Fruit fly (Drosophila melanogaster): Measurements from ENCODE around the gene ppk14.

ppk14 gene

DNA sequence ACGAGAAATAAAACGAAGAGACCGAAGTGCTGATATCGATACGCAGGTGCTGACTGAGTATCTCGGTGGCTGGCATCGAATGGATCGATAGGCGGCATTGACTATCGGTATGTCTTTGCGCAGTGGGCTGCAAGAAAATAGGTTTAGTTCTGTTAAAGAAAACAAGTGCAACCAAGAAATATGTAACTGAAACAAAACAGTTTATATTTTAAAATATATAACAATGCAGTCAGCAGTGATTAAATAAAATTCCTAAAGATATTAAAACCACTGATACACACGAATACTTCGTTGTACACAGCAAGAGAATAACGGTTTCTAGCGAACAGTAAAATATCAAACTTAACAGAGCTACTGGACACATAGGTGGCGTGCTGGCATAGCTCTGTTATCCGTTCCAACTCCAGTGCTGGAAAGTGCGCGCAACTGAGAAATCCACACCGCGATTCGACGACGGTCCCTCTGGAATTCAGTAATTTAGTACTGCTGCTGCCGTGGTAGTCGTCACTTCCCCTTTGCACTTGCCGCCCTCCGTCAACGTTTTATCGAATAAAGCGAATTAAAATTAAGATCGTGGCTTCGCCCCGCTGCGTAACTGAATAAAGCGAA, 16.3 kb upstream of the ppk14 start, which contains the start of the genes Pez and Cpr (continued):
- TF ChIP-seq CG10366 (GFP tag; IDR thresholded peaks at IDR 0.05) (0 out of 2 replicates have a peak, but pooled peaks have one; percentile 21), Hmr (GFP tag; optimal IDR thresholded peaks at IDR 0.05) (peak; percentile 86), Optix (GFP tag; IDR thresholded peaks at IDR 0.05) (0 out of 3 replicates have a peak, but pooled peaks have one; percentile 19), twi (tag; optimal IDR thresholded peaks at IDR 0.05) (no peak), pb (GFP tag; optimal IDR thresholded peaks at IDR 0.05) (no peak), cg (GFP tag; optimal IDR thresholded peaks at IDR 0.05) (no peak), CG1647 (GFP tag; optimal IDR thresholded peaks at IDR 0.05) (no peak), tna (GFP tag; IDR thresholded peaks at IDR 0.05; ENCODE audit: partially characterized antibody) (peak; percentile 23; the same call in 1 of the 2 replicates), CG18476 (GFP tag; optimal IDR thresholded peaks at IDR 0.05) (peak; percentile 25), CG2120 (GFP tag; optimal IDR thresholded peaks at IDR 0.05) (peak; percentile 56), sna (GFP tag; IDR thresholded peaks at IDR 0.05; ENCODE audit: partially characterized antibody) (peak; percentile 76), CG4424 (GFP tag; optimal IDR thresholded peaks at IDR 0.05) (peak; percentile 41), CG3065 (GFP tag; optimal IDR thresholded peaks at IDR 0.05) (no peak), peb (GFP tag; IDR thresholded peaks at IDR 0.05) (no peak), CG8359 (GFP tag; optimal IDR thresholded peaks at IDR 0.05; ENCODE audit: borderline replicate concordance) (no peak), C15 (GFP tag; IDR thresholded peaks at IDR 0.05) (0 out of 3 replicates have a peak, but pooled peaks have one; percentile 25), Ptx1 (GFP tag; IDR thresholded peaks at IDR 0.05) (peak; percentile 38; the same call in 1 of the 2 replicates), jigr1 (GFP tag; IDR thresholded peaks at IDR 0.05) (no peak), CG12236 (GFP tag; optimal IDR thresholded peaks at IDR 0.05) (no peak), CHES-1-like (GFP tag; optimal IDR thresholded peaks at IDR 0.05) (no peak), HmgD (GFP tag; optimal IDR thresholded peaks at IDR 0.05) (no peak), row (GFP tag; IDR thresholded peaks at IDR 0.05) (no peak), E2f2 (GFP tag; IDR thresholded peaks at IDR 0.05) (peak; percentile 58), CG3995 (GFP tag; optimal IDR thresholded peaks at IDR 0.05) (peak; percentile 30), tup (GFP tag; optimal IDR thresholded peaks at IDR 0.05) (no peak), Xrp1 (GFP tag; IDR thresholded peaks at IDR 0.05) (no peak), wor (GFP tag; IDR thresholded peaks at IDR 0.05) (no peak), Camta (GFP tag; optimal IDR thresholded peaks at IDR 0.05) (no peak), Med (GFP tag) (peak; percentile 97), CG2712 (tag; optimal IDR thresholded peaks at IDR 0.05) (peak; percentile 19), Eip74EF (GFP tag; optimal IDR thresholded peaks at IDR 0.05) (no peak), sc (optimal IDR thresholded peaks at IDR 0.05) (no peak), sc (GFP tag; optimal IDR thresholded peaks at IDR 0.05) (peak; percentile 5), CG10959 (GFP tag; IDR thresholded peaks at IDR 0.05) (no peak; the same call in 1 of the 2 replicates), Doc3 (GFP tag; IDR thresholded peaks at IDR 0.05; ENCODE audit: partially characterized antibody) (peak; percentile 87; the same call in 2 of the 3 replicates), NFAT (GFP tag; IDR thresholded peaks at IDR 0.05) (peak; percentile 67), slou (GFP tag; optimal IDR thresholded peaks at IDR 0.05) (no peak), CG18262 (tag; optimal IDR thresholded peaks at IDR 0.05) (no peak), pros (GFP tag; optimal IDR thresholded peaks at IDR 0.05) (no peak), CG15011 (GFP tag; optimal IDR thresholded peaks at IDR 0.05) (no peak), CG4820 (GFP tag; optimal IDR thresholded peaks at IDR 0.05) (peak; percentile 16), Dp (GFP tag; optimal IDR thresholded peaks at IDR 0.05) (peak; percentile 46), Ssrp (tag; optimal IDR thresholded peaks at IDR 0.05) (no peak), HLH54F (GFP tag; optimal IDR thresholded peaks at IDR 0.05) (peak; percentile 30), CG17612 (GFP tag; IDR thresholded peaks at IDR 0.05) (no peak), Lim3 (GFP tag; IDR thresholded peaks at IDR 0.05) (no peak), br (optimal IDR thresholded peaks at IDR 0.05) (no peak), CG11723 (GFP tag; optimal IDR thresholded peaks at IDR 0.05) (no peak), CG2129 (GFP tag; IDR thresholded peaks at IDR 0.05; ENCODE audit: partially characterized antibody) (peak; percentile 64; the same call in 1 of the 2 replicates), CG32772 (GFP tag; IDR thresholded peaks at IDR 0.05) (no peak), CG8765 (GFP tag; IDR thresholded peaks at IDR 0.05) (peak; percentile 37; the same call in 1 of the 2 replicates)
